Fruit fly (Drosophila melanogaster) Kc167 (cell line): ENCODE results near the gene CG13042.

Experiments used
- h ChIP-seq: fragments of >200 bp; optimal IDR thresholded peaks from 3 replicates; lab custom pipeline; 2018; ENCODE audit warnings: missing external identifiers
- psq ChIP-seq: fragments of >200 bp; optimal IDR thresholded peaks from 2 replicates; lab custom pipeline; 2017; ENCODE audit warnings: missing external identifiers

- TF ChIP-seq psq (lab: Kevin White, UChicago), result no peak
- no peak for TF ChIP-seq h (lab: Kevin White, UChicago)
Observed at dm6 chr3L:16301153-16301552, 7.1 kb downstream of the CG13042 start, which contains the start of gene CG4982.
